Worm (Caenorhabditis elegans): ENCODE data around the gene T06D8.2.

DNA sequence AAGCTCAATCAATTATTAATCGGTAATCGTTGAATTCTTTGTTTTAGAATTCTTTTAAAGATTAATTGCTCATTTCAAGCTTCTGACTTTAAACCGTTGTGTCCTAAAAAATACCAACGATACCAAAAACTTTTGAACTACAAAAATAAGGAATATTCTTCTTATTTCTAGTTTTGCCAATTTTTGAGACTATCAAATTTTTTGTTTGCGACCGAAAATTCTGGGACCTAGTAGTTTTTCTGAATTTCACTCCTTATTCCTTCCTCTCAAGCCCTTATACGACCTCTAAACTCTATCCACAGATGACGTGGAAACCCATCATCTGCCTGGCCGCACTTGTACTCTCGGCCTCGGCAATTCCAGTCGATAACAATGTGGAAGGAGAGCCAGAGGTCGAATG is 42.3 kb downstream of the T06D8.2 start, which contains the start of gene cut-1:
- no peak for TF ChIP-seq nfya-1 (tag; optimal IDR thresholded peaks at IDR 0.05; ENCODE audit: borderline replicate concordance, insufficient read depth)
- no peak for TF ChIP-seq gei-17 (GFP tag; optimal IDR thresholded peaks at IDR 0.05)
- TF ChIP-seq snpc-4 (GFP tag; optimal IDR thresholded peaks at IDR 0.05) = no peak
- no peak for TF ChIP-seq snpc-4 (tag; optimal IDR thresholded peaks at IDR 0.05)
- TF ChIP-seq dpl-1 (GFP tag; optimal IDR thresholded peaks at IDR 0.05) = no peak
- TF ChIP-seq hlh-26 (GFP tag; conservative IDR thresholded peaks at IDR 0.05) = no peak
- TF ChIP-seq K11D2.4 (GFP tag; IDR thresholded peaks at IDR 0.05) = no peak
- TF ChIP-seq ekl-4 (GFP tag; IDR thresholded peaks at IDR 0.05) = no peak
- TF ChIP-seq chd-7 (tag; optimal IDR thresholded peaks at IDR 0.05) = no peak
- TF ChIP-seq ztf-6 (GFP tag; IDR thresholded peaks at IDR 0.05) = no peak
- TF ChIP-seq rec-8 (tag; optimal IDR thresholded peaks at IDR 0.05) = no peak
- no peak for TF ChIP-seq Y67H2A.10 (GFP tag; conservative IDR thresholded peaks at IDR 0.05)

Data from whole organism, young adult.